Worm (Caenorhabditis elegans): ENCODE measurements around the gene F48A11.4.

DNA sequence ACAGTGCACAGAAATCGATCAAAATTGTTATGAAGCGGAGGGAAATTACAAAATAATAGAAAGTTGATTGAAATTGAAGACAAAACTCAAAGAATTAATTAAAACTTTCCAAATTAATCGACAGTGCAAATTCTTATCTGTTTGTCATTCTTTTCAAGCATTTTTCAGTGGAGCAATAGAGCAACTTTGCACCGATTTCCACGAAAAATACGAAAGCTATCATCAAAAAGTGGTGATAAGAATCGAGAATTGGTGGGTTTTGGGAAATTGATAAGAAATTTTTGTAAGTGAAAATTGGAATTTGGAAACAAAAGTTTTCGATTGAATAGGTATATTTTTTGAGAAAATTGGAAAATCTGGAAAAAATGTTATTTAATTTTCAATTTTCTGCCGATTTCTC lies 23.6 kb upstream of the F48A11.4 start:
- TF ChIP-seq ztf-23 (GFP tag; IDR thresholded peaks at IDR 0.05) (no peak), T22C8.4 (GFP tag; IDR thresholded peaks at IDR 0.05) (no peak), flt-1 (GFP tag; IDR thresholded peaks at IDR 0.05) (no peak), klf-2 (GFP tag; conservative IDR thresholded peaks at IDR 0.05) (no peak)

Measured in whole organism, midembryonic.